Worm (Caenorhabditis elegans) whole organism, L2 larva: ENCODE results near the gene F42A9.9.

Experiments
- C34F6.9 ChIP-seq: fragments of 150-350 bp; optimal IDR thresholded peaks from 2 replicates; lab custom pipeline; 2014; ENCODE audit warnings: missing biosample characterization, missing genetic modification characterization
- R02D3.7 ChIP-seq: fragments of 150-350 bp; optimal IDR thresholded peaks from 2 replicates; lab custom pipeline; 2014; ENCODE audit warnings: missing biosample characterization, missing genetic modification characterization
- Y55F3AM.14 ChIP-seq: fragments of 200-800 bp; sonication (Bioruptor generic); optimal IDR thresholded peaks from 2 replicates; lab custom pipeline; 2018; ENCODE audit warnings: mild to moderate bottlenecking, missing genetic modification characterization, missing compliant biosample characterization
- ZK546.5 ChIP-seq: sonication (generic microtip); optimal IDR thresholded peaks from 2 replicates; lab custom pipeline; 2017; ENCODE audit warnings: missing biosample characterization, missing genetic modification characterization
- alr-1 ChIP-seq: fragments of 150-350 bp; optimal IDR thresholded peaks from 2 replicates; lab custom pipeline; 2014; ENCODE audit warnings: missing biosample characterization, missing genetic modification characterization
- aly-2 ChIP-seq: fragments of 150-350 bp; optimal IDR thresholded peaks from 2 replicates; lab custom pipeline; 2014; ENCODE audit warnings: missing biosample characterization, missing genetic modification characterization
- ama-1 ChIP-seq: fragments of 150-350 bp; optimal IDR thresholded peaks from 2 replicates; lab custom pipeline; 2018; ENCODE audit warnings: inconsistent platforms
- blmp-1 ChIP-seq: sonication (generic microtip); optimal IDR thresholded peaks from 2 replicates; lab custom pipeline; 2017; ENCODE audit warnings: missing genetic modification characterization, mild to moderate bottlenecking, missing compliant biosample characterization, antibody characterized with exemption, moderate library complexity; ENCODE audit not compliant: insufficient read depth
- ceh-16 ChIP-seq: fragments of 150-350 bp; optimal IDR thresholded peaks from 2 replicates; lab custom pipeline; 2014; ENCODE audit warnings: missing biosample characterization, missing genetic modification characterization
- ceh-82 ChIP-seq: fragments of 150-350 bp; optimal IDR thresholded peaks from 2 replicates; lab custom pipeline; 2014; ENCODE audit warnings: missing biosample characterization, missing genetic modification characterization
- crh-2 ChIP-seq: sonication (generic microtip); optimal IDR thresholded peaks from 2 replicates; lab custom pipeline; 2017; ENCODE audit warnings: missing biosample characterization, missing genetic modification characterization
- dmd-4 ChIP-seq: sonication (generic microtip); optimal IDR thresholded peaks from 2 replicates; lab custom pipeline; 2017; ENCODE audit warnings: missing biosample characterization, missing genetic modification characterization
- egl-27 ChIP-seq: sonication (generic microtip); optimal IDR thresholded peaks from 3 replicates; lab custom pipeline; 2017; ENCODE audit warnings: missing biosample characterization, missing genetic modification reagents, missing genetic modification characterization
- elt-3 ChIP-seq: sonication (generic microtip); optimal IDR thresholded peaks from 2 replicates; lab custom pipeline; 2017; ENCODE audit warnings: missing biosample characterization, missing genetic modification characterization
- fos-1 ChIP-seq: fragments of 150-350 bp; optimal IDR thresholded peaks from 2 replicates; lab custom pipeline; 2014; ENCODE audit warnings: missing biosample characterization, missing genetic modification characterization
- gmeb-1 ChIP-seq: fragments of 150-350 bp; optimal IDR thresholded peaks from 2 replicates; lab custom pipeline; 2014; ENCODE audit warnings: missing biosample characterization, missing genetic modification characterization
- lin-11 ChIP-seq: fragments of 150-350 bp; sonication (generic microtip); optimal IDR thresholded peaks from 2 replicates; lab custom pipeline; 2014; ENCODE audit warnings: missing biosample characterization, missing genetic modification characterization, inconsistent platforms, mixed read lengths
- lin-13 ChIP-seq: fragments of 150-350 bp; optimal IDR thresholded peaks from 2 replicates; lab custom pipeline; 2014; ENCODE audit warnings: missing biosample characterization, missing genetic modification reagents, missing genetic modification characterization
- lsy-2 ChIP-seq, 2 experiments: fragments of 150-350 bp in 1 of 2; sonication (generic microtip) in 1 of 2; optimal IDR thresholded peaks; 2 replicates each; lab custom pipeline; 2014 to 2017; ENCODE audit warnings: missing biosample characterization in 2 of 2, missing genetic modification characterization in 2 of 2
- mab-5 ChIP-seq: fragments of 150-350 bp; optimal IDR thresholded peaks from 2 replicates; lab custom pipeline; 2014; ENCODE audit warnings: missing biosample characterization, missing genetic modification characterization
- mbf-1 ChIP-seq: sonication (generic microtip); optimal IDR thresholded peaks from 2 replicates; lab custom pipeline; 2017; ENCODE audit warnings: missing biosample characterization, missing genetic modification characterization
- nhr-10 ChIP-seq: sonication (generic microtip); optimal IDR thresholded peaks from 2 replicates; lab custom pipeline; 2017; ENCODE audit warnings: missing biosample characterization, missing genetic modification characterization
- nhr-11 ChIP-seq: fragments of 150-350 bp; optimal IDR thresholded peaks from 2 replicates; lab custom pipeline; 2014; ENCODE audit warnings: missing biosample characterization, missing genetic modification characterization
- nhr-129 ChIP-seq: fragments of 150-350 bp; optimal IDR thresholded peaks from 2 replicates; lab custom pipeline; 2014; ENCODE audit warnings: missing biosample characterization, missing genetic modification characterization
- nhr-21 ChIP-seq: fragments of 150-350 bp; optimal IDR thresholded peaks from 2 replicates; lab custom pipeline; 2014; ENCODE audit warnings: missing biosample characterization, missing genetic modification characterization
- nhr-23 ChIP-seq: fragments of 150-350 bp; optimal IDR thresholded peaks from 2 replicates; lab custom pipeline; 2014; ENCODE audit warnings: missing biosample characterization, missing genetic modification reagents, missing genetic modification characterization
- nhr-237 ChIP-seq: fragments of 150-350 bp; optimal IDR thresholded peaks from 2 replicates; lab custom pipeline; 2014; ENCODE audit warnings: missing biosample characterization, missing genetic modification characterization
- nhr-25 ChIP-seq: fragments of 150-350 bp; sonication (generic microtip); optimal IDR thresholded peaks from 3 replicates; lab custom pipeline; 2014; ENCODE audit warnings: missing biosample characterization, missing genetic modification characterization
- nhr-6 ChIP-seq: fragments of 150-350 bp; optimal IDR thresholded peaks from 2 replicates; lab custom pipeline; 2014; ENCODE audit warnings: missing biosample characterization, missing genetic modification characterization
- nhr-77 ChIP-seq: fragments of 150-350 bp; optimal IDR thresholded peaks from 2 replicates; lab custom pipeline; 2014; ENCODE audit warnings: missing biosample characterization, missing genetic modification characterization
- peb-1 ChIP-seq: fragments of 150-350 bp; optimal IDR thresholded peaks from 2 replicates; lab custom pipeline; 2014; ENCODE audit warnings: missing biosample characterization, missing genetic modification characterization
- sem-4 ChIP-seq: fragments of 150-350 bp; optimal IDR thresholded peaks from 2 replicates; lab custom pipeline; 2014; ENCODE audit warnings: missing biosample characterization, missing genetic modification reagents, missing genetic modification characterization
- skn-1 ChIP-seq: sonication (generic microtip); optimal IDR thresholded peaks from 2 replicates; lab custom pipeline; 2017; ENCODE audit warnings: missing biosample characterization, missing genetic modification characterization
- sma-3 ChIP-seq: sonication (generic microtip); optimal IDR thresholded peaks from 2 replicates; lab custom pipeline; 2016; ENCODE audit warnings: missing genetic modification reagents, missing genetic modification characterization, missing compliant biosample characterization
- sma-9 ChIP-seq, 2 experiments: fragments of 150-350 bp in 1 of 2; sonication (generic microtip) in 1 of 2; optimal IDR thresholded peaks; 2 replicates each; lab custom pipeline; 2014 to 2016; ENCODE audit warnings: missing genetic modification characterization in 2 of 2, mild to moderate bottlenecking in 1 of 2, missing biosample characterization in 1 of 2, missing compliant biosample characterization in 1 of 2, missing genetic modification reagents in 1 of 2, moderate library complexity in 1 of 2
- snpc-4 ChIP-seq: fragments of 150-350 bp; optimal IDR thresholded peaks from 2 replicates; lab custom pipeline; 2014; ENCODE audit warnings: missing biosample characterization, missing genetic modification characterization
- unc-39 ChIP-seq: fragments of 150-350 bp; optimal IDR thresholded peaks from 2 replicates; lab custom pipeline; 2014; ENCODE audit warnings: missing biosample characterization, missing genetic modification characterization
- unc-55 ChIP-seq: fragments of 150-350 bp; sonication (generic microtip); optimal IDR thresholded peaks from 3 replicates; lab custom pipeline; 2014; ENCODE audit warnings: missing biosample characterization, missing genetic modification reagents, missing genetic modification characterization
- unc-62 ChIP-seq: fragments of 150-350 bp; optimal IDR thresholded peaks from 2 replicates; lab custom pipeline; 2014; ENCODE audit warnings: missing biosample characterization, missing genetic modification reagents, missing genetic modification characterization
- zag-1 ChIP-seq: fragments of 150-350 bp; optimal IDR thresholded peaks from 2 replicates; lab custom pipeline; 2014; ENCODE audit warnings: missing biosample characterization, missing genetic modification characterization
- ztf-11 ChIP-seq: sonication (generic microtip); optimal IDR thresholded peaks from 2 replicates; lab custom pipeline; 2017; ENCODE audit warnings: missing biosample characterization, missing genetic modification characterization
- ztf-4 ChIP-seq: fragments of 150-350 bp; optimal IDR thresholded peaks from 2 replicates; lab custom pipeline; 2014; ENCODE audit warnings: missing biosample characterization, missing genetic modification characterization

Gene F42A9.9

ce11 chrIV:8627328-8627727, 11.3 kb downstream of the F42A9.9 start, which contains the start of gene F42A9.11 (continued):
- TF ChIP-seq ZK546.5 (tag; lab: Kevin White, UChicago): no peak
- TF ChIP-seq nhr-77 (tag; lab: Kevin White, UChicago): no peak
- no peak for TF ChIP-seq gmeb-1 (tag; lab: Kevin White, UChicago)
- no peak for TF ChIP-seq unc-55
- TF ChIP-seq mbf-1 (tag; lab: Kevin White, UChicago): no peak
- TF ChIP-seq nhr-25 (tag; lab: Kevin White, UChicago): peak; percentile 50
- no peak for TF ChIP-seq nhr-21
- TF ChIP-seq egl-27 (tag; lab: Kevin White, UChicago): peak; percentile 16
- no peak for TF ChIP-seq elt-3 (tag; lab: Kevin White, UChicago)
- TF ChIP-seq nhr-23 (tag; lab: Kevin White, UChicago): no peak
- no peak for TF ChIP-seq unc-39 (tag; lab: Kevin White, UChicago)
- peak; percentile 4 for TF ChIP-seq sma-9 (GFP tag; optimal IDR thresholded peaks at IDR 0.05; lab: Kevin White, UChicago)
- no peak for TF ChIP-seq sma-9 (tag; optimal IDR thresholded peaks at IDR 0.05; lab: Kevin White, UChicago)
- TF ChIP-seq ztf-11: no peak
- TF ChIP-seq lsy-2 (tag; optimal IDR thresholded peaks at IDR 0.05; lab: Kevin White, UChicago): peak in 1 of 2 experiments; percentile 1
- peak; percentile 55 for TF ChIP-seq sma-3 (GFP tag; lab: Kevin White, UChicago)
- no peak for TF ChIP-seq nhr-6 (tag; lab: Kevin White, UChicago)
- TF ChIP-seq unc-62 (GFP tag; lab: Kevin White, UChicago): no peak
- TF ChIP-seq zag-1: no peak
- TF ChIP-seq R02D3.7 (tag; lab: Kevin White, UChicago): no peak
- no peak for TF ChIP-seq aly-2 (tag; lab: Kevin White, UChicago)
- no peak for TF ChIP-seq lin-11 (tag; lab: Kevin White, UChicago)
- TF ChIP-seq nhr-10: no peak
- TF ChIP-seq sem-4: peak; percentile 19
- peak; percentile 55 for TF ChIP-seq nhr-129 (tag; lab: Kevin White, UChicago)

- TF ChIP-seq elt-3 (tag; lab: Kevin White, UChicago): no peak
- peak; percentile 7 for TF ChIP-seq C34F6.9 (tag; lab: Kevin White, UChicago)
Measured at ce11 chrIV:8626294-8626693, 12.4 kb downstream of the F42A9.9 start.

ce11 chrIV:8625730-8626129, 12.9 kb downstream of the F42A9.9 start:
- TF ChIP-seq alr-1 (tag; lab: Kevin White, UChicago) (no peak), unc-55 (no peak), nhr-6 (tag; lab: Kevin White, UChicago) (no peak), nhr-25 (tag; lab: Kevin White, UChicago) (no peak), nhr-21 (no peak), nhr-237 (no peak), skn-1 (tag; lab: Kevin White, UChicago) (no peak), unc-62 (GFP tag; lab: Kevin White, UChicago) (no peak), R02D3.7 (tag; lab: Kevin White, UChicago) (no peak), mab-5 (tag; lab: Kevin White, UChicago) (no peak), gmeb-1 (tag; lab: Kevin White, UChicago) (no peak), blmp-1 (tag; lab: Kevin White, UChicago) (no peak), dmd-4 (tag; lab: Kevin White, UChicago) (no peak), fos-1 (tag; lab: Kevin White, UChicago) (no peak)

DNA sequence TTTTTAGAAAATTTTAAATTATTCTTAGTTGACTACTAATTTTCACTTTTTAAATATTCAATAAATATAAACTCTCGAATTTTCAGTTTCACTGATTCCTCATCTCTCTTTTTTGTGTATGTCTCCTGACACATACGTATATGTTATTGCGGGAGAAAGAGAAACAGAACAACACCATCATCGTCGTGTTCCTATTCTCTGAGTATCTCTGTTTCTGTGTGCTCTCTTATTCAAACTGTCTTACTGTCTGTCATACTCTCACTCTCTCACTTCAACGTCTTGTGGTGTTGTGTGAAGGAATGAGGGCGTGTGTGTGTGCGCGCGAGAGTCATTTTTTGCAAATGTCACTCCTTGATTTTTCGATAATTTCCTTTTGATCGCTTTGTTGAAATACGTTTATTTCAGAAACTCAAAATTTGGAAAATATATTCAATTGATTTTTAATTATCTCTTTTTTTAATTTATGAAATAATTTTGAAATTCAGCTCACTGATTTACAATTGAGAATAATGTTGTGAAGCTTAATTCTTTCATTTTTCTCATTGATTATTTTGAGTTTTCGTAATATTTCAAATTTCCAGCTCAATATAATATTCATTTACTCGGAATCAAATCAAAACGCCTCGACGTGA, 18.4 kb downstream of the F42A9.9 start, which contains the start of gene lin-49:
TSS of gene lin-49 (plus strand) at position 582 of the 632 bp plus-strand sequence.
- TF ChIP-seq nhr-23 (tag; lab: Kevin White, UChicago) (no peak), blmp-1 (tag; lab: Kevin White, UChicago) (peak; percentile 78), elt-3 (tag; lab: Kevin White, UChicago) (no peak), ztf-11 (no peak), alr-1 (tag; lab: Kevin White, UChicago) (no peak), crh-2 (tag; lab: Kevin White, UChicago) (peak; percentile 84), nhr-11 (no peak), mab-5 (tag; lab: Kevin White, UChicago) (peak; percentile 12), fos-1 (tag; lab: Kevin White, UChicago) (peak; percentile 90), ceh-82 (tag; lab: Kevin White, UChicago) (no peak), nhr-25 (tag; lab: Kevin White, UChicago) (peak; percentile 74), unc-62 (GFP tag; lab: Kevin White, UChicago) (no peak), sem-4 (peak; percentile 44), lsy-2 (tag; optimal IDR thresholded peaks at IDR 0.05; lab: Kevin White, UChicago) (peak in 1 of 2 experiments; percentile 78), R02D3.7 (tag; lab: Kevin White, UChicago) (no peak), ztf-4 (tag; lab: Kevin White, UChicago) (no peak), aly-2 (tag; lab: Kevin White, UChicago) (no peak), nhr-129 (tag; lab: Kevin White, UChicago) (peak; percentile 89), lin-11 (tag; lab: Kevin White, UChicago) (no peak), peb-1 (tag; lab: Kevin White, UChicago) (no peak), sma-3 (GFP tag; lab: Kevin White, UChicago) (peak; percentile 26), ama-1 (lab: Kevin White, UChicago) (no peak), egl-27 (tag; lab: Kevin White, UChicago) (peak; percentile 33), ceh-16 (no peak), Y55F3AM.14 (GFP tag; lab: Kevin White, UChicago) (no peak), dmd-4 (tag; lab: Kevin White, UChicago) (no peak), sma-9 (GFP tag; optimal IDR thresholded peaks at IDR 0.05; lab: Kevin White, UChicago) (peak; percentile 81), sma-9 (tag; optimal IDR thresholded peaks at IDR 0.05; lab: Kevin White, UChicago) (no peak), unc-39 (tag; lab: Kevin White, UChicago) (no peak), nhr-21 (peak; percentile 60), lin-13 (GFP tag; lab: Kevin White, UChicago) (peak; percentile 57), skn-1 (tag; lab: Kevin White, UChicago) (no peak), snpc-4 (no peak), ZK546.5 (tag; lab: Kevin White, UChicago) (no peak)
